Worm (Caenorhabditis elegans): Measurements from ENCODE around the gene flap-1.
A peak's percentile ranks its signal among the peaks of the same experiment; 100 is the strongest.

flap-1 gene

ce11 chrIII:6961167-6961566 is 32.5 kb upstream of the flap-1 start:
- TF ChIP-seq snpc-4 (tag; optimal IDR thresholded peaks at IDR 0.05) (no peak), daf-16 (GFP tag; optimal IDR thresholded peaks at IDR 0.05) (no peak), daf-16 (tag; optimal IDR thresholded peaks at IDR 0.05) (peak; percentile 36), dpl-1 (GFP tag; optimal IDR thresholded peaks at IDR 0.05) (peak; percentile 60), F26F4.8 (GFP tag; conservative IDR thresholded peaks at IDR 0.05) (no peak), lin-38 (GFP tag; IDR thresholded peaks at IDR 0.05) (peak; percentile 56), unc-130 (GFP tag; optimal IDR thresholded peaks at IDR 0.05) (peak; percentile 77), lin-1 (GFP tag; IDR thresholded peaks at IDR 0.05) (no peak), egl-27 (tag; optimal IDR thresholded peaks at IDR 0.05) (no peak), F44E2.7 (GFP tag; IDR thresholded peaks at IDR 0.05) (no peak), F49E8.2 (tag; optimal IDR thresholded peaks at IDR 0.05; ENCODE audit: borderline replicate concordance) (no peak), jun-1 (tag; optimal IDR thresholded peaks at IDR 0.05) (no peak), dmd-6 (GFP tag; IDR thresholded peaks at IDR 0.05) (no peak), mep-1 (tag; optimal IDR thresholded peaks at IDR 0.05) (peak; percentile 43), aha-1 (tag) (peak; percentile 60), dve-1 (tag; optimal IDR thresholded peaks at IDR 0.05; ENCODE audit: insufficient read depth) (peak; percentile 57), Y105C5A.15 (GFP tag; IDR thresholded peaks at IDR 0.05) (no peak), nhr-11 (tag; optimal IDR thresholded peaks at IDR 0.05) (no peak), T20F7.1 (GFP tag; optimal IDR thresholded peaks at IDR 0.05) (peak; percentile 76), hif-1 (tag; optimal IDR thresholded peaks at IDR 0.05) (peak in 1 of 2 experiments; percentile 16), snpc-1.2 (GFP tag; IDR thresholded peaks at IDR 0.05) (no peak), hlh-30 (tag; optimal IDR thresholded peaks at IDR 0.05; ENCODE audit: insufficient read depth) (peak; percentile 5), Y48G9A.11 (GFP tag; IDR thresholded peaks at IDR 0.05) (peak; percentile 63; the same call in 1 of the 2 replicates), lsy-2 (tag; optimal IDR thresholded peaks at IDR 0.05) (peak; percentile 57 to 98), T26A8.4 (GFP tag; IDR thresholded peaks at IDR 0.05) (no peak), hmg-1.1 (GFP tag; IDR thresholded peaks at IDR 0.05) (peak; percentile 28; the same call in 1 of the 2 replicates), mes-2 (tag; optimal IDR thresholded peaks at IDR 0.05; ENCODE audit: poor library complexity, severe bottlenecking) (peak; percentile 53), lin-13 (GFP tag; optimal IDR thresholded peaks at IDR 0.05) (peak; percentile 2), lin-29 (GFP tag; IDR thresholded peaks at IDR 0.05) (no peak)

- TF ChIP-seq jun-1 (tag; optimal IDR thresholded peaks at IDR 0.05) (no peak), Y75B8A.6 (GFP tag; IDR thresholded peaks at IDR 0.05) (0 out of 2 replicates have a peak, but pooled peaks have one; percentile 28), arid-1 (GFP tag; conservative IDR thresholded peaks at IDR 0.05) (peak; percentile 37; the same call in 1 of the 2 replicates), ama-1 (optimal IDR thresholded peaks at IDR 0.05) (peak; percentile 18), lsy-2 (tag; optimal IDR thresholded peaks at IDR 0.05) (peak in 1 of 2 experiments; percentile 1), ctbp-1 (GFP tag; IDR thresholded peaks at IDR 0.05) (no peak), ZK546.5 (tag; optimal IDR thresholded peaks at IDR 0.05) (no peak), nhr-102 (tag; optimal IDR thresholded peaks at IDR 0.05) (peak; percentile 31), aha-1 (tag) (peak; percentile 9), Y48G9A.11 (GFP tag; IDR thresholded peaks at IDR 0.05) (0 out of 2 replicates have a peak, but pooled peaks have one; percentile 39), pha-4 (GFP tag; IDR thresholded peaks at IDR 0.05) (peak; percentile 53; the same call in 1 of the 2 replicates), pha-4 (tag; optimal IDR thresholded peaks at IDR 0.05) (no peak), T26A8.4 (GFP tag; IDR thresholded peaks at IDR 0.05) (0 out of 2 replicates have a peak, but pooled peaks have one; percentile 6), lin-13 (GFP tag; optimal IDR thresholded peaks at IDR 0.05) (peak; percentile 3), F49E8.2 (tag; optimal IDR thresholded peaks at IDR 0.05; ENCODE audit: borderline replicate concordance) (peak; percentile 43), mep-1 (tag; optimal IDR thresholded peaks at IDR 0.05) (peak; percentile 37), lin-38 (GFP tag; IDR thresholded peaks at IDR 0.05) (peak; percentile 44; the same call in 1 of the 2 replicates)
These were observed 30.1 kb upstream of the flap-1 start for ce11 chrIII:6958674-6959241.
